Fruit fly (Drosophila melanogaster) whole organism, embryonic: ENCODE data around the gene CG31898.
A peak's percentile ranks its signal among the peaks of the same experiment; 100 is the strongest.

Experiments
- Adf1 ChIP-seq: fragments of 200-800 bp; sonication (Bioruptor generic); IDR thresholded peaks from 2 replicates; pipeline ENCODE4 v1.3.6; 2022; ENCODE audit warnings: missing biosample characterization, missing genetic modification characterization
- Atf-2 ChIP-seq: fragments of 200-800 bp; sonication (Bioruptor generic); optimal IDR thresholded peaks from 2 replicates; lab custom pipeline; 2016; ENCODE audit warnings: missing biosample characterization, missing genetic modification characterization
- Bgb ChIP-seq: fragments of 200-800 bp; sonication (Bioruptor generic); IDR thresholded peaks from 2 replicates; pipeline ENCODE4 v1.3.6; 2022; ENCODE audit warnings: missing biosample characterization, missing genetic modification characterization; ENCODE audit not compliant: partially characterized antibody
- CG10462 ChIP-seq: fragments of 200-800 bp; sonication (Bioruptor generic); optimal IDR thresholded peaks from 2 replicates; lab custom pipeline; 2016; ENCODE audit warnings: missing biosample characterization, missing genetic modification characterization
- CG10565 ChIP-seq: fragments of 200-800 bp; sonication (Bioruptor generic); optimal IDR thresholded peaks from 3 replicates; lab custom pipeline; 2016; ENCODE audit warnings: missing biosample characterization, mild to moderate bottlenecking, missing genetic modification characterization
- CG10959 ChIP-seq: fragments of 200-800 bp; sonication (Bioruptor generic); IDR thresholded peaks from 2 replicates; pipeline ENCODE4 v1.3.6; 2022; ENCODE audit warnings: missing biosample characterization, missing genetic modification characterization
- CG11696 ChIP-seq: fragments of 200-800 bp; sonication (Bioruptor generic); IDR thresholded peaks from 2 replicates; pipeline ENCODE4 v1.3.6; 2022; ENCODE audit warnings: missing biosample characterization, missing genetic modification characterization
- CG12299 ChIP-seq: fragments of 200-800 bp; sonication (Bioruptor generic); optimal IDR thresholded peaks from 2 replicates; lab custom pipeline; 2018; ENCODE audit warnings: missing biosample characterization, mild to moderate bottlenecking, missing genetic modification characterization
- CG13123 ChIP-seq: fragments of 200-800 bp; sonication (Bioruptor generic); optimal IDR thresholded peaks from 2 replicates; lab custom pipeline; 2016; ENCODE audit warnings: missing biosample characterization, missing genetic modification characterization
- CG14965 ChIP-seq: fragments of 200-800 bp; sonication (Bioruptor generic); optimal IDR thresholded peaks from 2 replicates; lab custom pipeline; 2016; ENCODE audit warnings: missing biosample characterization, missing genetic modification characterization, borderline replicate concordance
- CG1529 ChIP-seq: fragments of 200-800 bp; sonication (Bioruptor generic); optimal IDR thresholded peaks from 3 replicates; lab custom pipeline; 2018; ENCODE audit warnings: missing biosample characterization, missing genetic modification characterization
- CG17385 ChIP-seq: fragments of 200-800 bp; sonication (Bioruptor generic); optimal IDR thresholded peaks from 3 replicates; lab custom pipeline; 2018; ENCODE audit warnings: missing biosample characterization, mild to moderate bottlenecking, missing genetic modification characterization
- CG1792 ChIP-seq: fragments of 200-800 bp; sonication (Bioruptor generic); optimal IDR thresholded peaks from 2 replicates; lab custom pipeline; 2016; ENCODE audit warnings: missing biosample characterization, missing genetic modification characterization
- CG18599 ChIP-seq: fragments of 200-800 bp; sonication (Bioruptor generic); optimal IDR thresholded peaks from 3 replicates; lab custom pipeline; 2017; ENCODE audit warnings: missing biosample characterization, missing genetic modification characterization, mild to moderate bottlenecking, moderate library complexity, missing genetic modification reagents
- CG3995 ChIP-seq: fragments of 200-800 bp; sonication (Bioruptor generic); optimal IDR thresholded peaks from 3 replicates; lab custom pipeline; 2016; ENCODE audit warnings: missing biosample characterization, missing genetic modification characterization
- CG4360 ChIP-seq: fragments of 200-800 bp; sonication (Bioruptor generic); IDR thresholded peaks from 2 replicates; pipeline ENCODE4 v1.3.6; 2022; ENCODE audit warnings: missing biosample characterization, missing genetic modification characterization
- CG4404 ChIP-seq: fragments of 200-800 bp; sonication (Bioruptor generic); IDR thresholded peaks from 2 replicates; pipeline ENCODE4 v1.3.6; 2022; ENCODE audit warnings: missing biosample characterization, missing genetic modification characterization
- CG4424 ChIP-seq: fragments of 200-800 bp; sonication (Bioruptor generic); optimal IDR thresholded peaks from 3 replicates; lab custom pipeline; 2016; ENCODE audit warnings: missing biosample characterization, missing genetic modification characterization
- CG4707 ChIP-seq: fragments of 200-800 bp; sonication (Bioruptor generic); optimal IDR thresholded peaks from 2 replicates; lab custom pipeline; 2018; ENCODE audit warnings: missing biosample characterization, mild to moderate bottlenecking, missing genetic modification characterization, moderate library complexity
- CG7987 ChIP-seq: fragments of 200-800 bp; sonication (Bioruptor generic); optimal IDR thresholded peaks from 2 replicates; lab custom pipeline; 2018; ENCODE audit warnings: missing biosample characterization, mild to moderate bottlenecking, missing genetic modification characterization, moderate library complexity
- CG9609 ChIP-seq: fragments of 200-800 bp; sonication (Bioruptor generic); optimal IDR thresholded peaks from 3 replicates; lab custom pipeline; 2016; ENCODE audit warnings: missing biosample characterization, missing genetic modification characterization
- CTCF ChIP-seq: fragments of 200-800 bp; sonication (Bioruptor generic); optimal IDR thresholded peaks from 2 replicates; lab custom pipeline; 2017; ENCODE audit warnings: missing biosample characterization, mild to moderate bottlenecking, missing genetic modification characterization, moderate library complexity
- D19A ChIP-seq: fragments of 200-800 bp; optimal IDR thresholded peaks from 3 replicates; lab custom pipeline; 2019; ENCODE audit warnings: missing biosample characterization, mild to moderate bottlenecking, missing genetic modification characterization, moderate library complexity
- D19B ChIP-seq: fragments of 200-800 bp; sonication (Bioruptor generic); optimal IDR thresholded peaks from 2 replicates; lab custom pipeline; 2017; ENCODE audit warnings: missing biosample characterization, mild to moderate bottlenecking, missing genetic modification characterization
- E2f1 ChIP-seq: fragments of 200-800 bp; sonication (Bioruptor generic); IDR thresholded peaks from 2 replicates; pipeline ENCODE4 v1.3.6; 2022; ENCODE audit warnings: missing biosample characterization, missing genetic modification characterization
- Ets97D ChIP-seq: fragments of 200-800 bp; sonication (Bioruptor generic); optimal IDR thresholded peaks from 3 replicates; lab custom pipeline; 2016; ENCODE audit warnings: missing biosample characterization, missing genetic modification characterization
- Gsc ChIP-seq: fragments of 200-800 bp; sonication (Bioruptor generic); IDR thresholded peaks from 2 replicates; pipeline ENCODE4 v1.3.6; 2022; ENCODE audit warnings: missing biosample characterization, missing genetic modification characterization
- HHEX ChIP-seq: fragments of 200-800 bp; sonication (Bioruptor generic); optimal IDR thresholded peaks from 3 replicates; lab custom pipeline; 2017; ENCODE audit warnings: missing biosample characterization, mild to moderate bottlenecking, missing genetic modification characterization, missing genetic modification reagents
- Hr78 ChIP-seq, 2 experiments: fragments of 200-800 bp in 1 of 2; fragments of >200 bp in 1 of 2; sonication (Bioruptor generic) in 1 of 2; optimal IDR thresholded peaks; 2 replicates each; lab custom pipeline; 2017 to 2019; ENCODE audit warnings: missing biosample characterization in 2 of 2, missing genetic modification characterization in 2 of 2, mild to moderate bottlenecking in 1 of 2, moderate library complexity in 1 of 2
- MESR4 ChIP-seq: fragments of 200-800 bp; sonication (Bioruptor generic); optimal IDR thresholded peaks from 2 replicates; lab custom pipeline; 2018; ENCODE audit warnings: missing biosample characterization, mild to moderate bottlenecking, missing genetic modification characterization, moderate library complexity
- Myb ChIP-seq: fragments of 200-800 bp; sonication (Bioruptor generic); optimal IDR thresholded peaks from 2 replicates; lab custom pipeline; 2016; ENCODE audit warnings: missing biosample characterization, missing genetic modification characterization
- Optix ChIP-seq: fragments of 200-800 bp; sonication (Bioruptor generic); IDR thresholded peaks from 3 replicates; pipeline ENCODE4 v1.3.6; 2022; ENCODE audit warnings: missing biosample characterization, missing genetic modification characterization
- Poxn ChIP-seq: fragments of 200-800 bp; sonication (Bioruptor generic); IDR thresholded peaks from 2 replicates; pipeline ENCODE4 v1.3.6; 2022; ENCODE audit warnings: missing biosample characterization, missing genetic modification characterization
- TFAM ChIP-seq: fragments of 200-800 bp; sonication (Bioruptor generic); optimal IDR thresholded peaks from 2 replicates; lab custom pipeline; 2017; ENCODE audit warnings: missing biosample characterization, missing genetic modification characterization, inconsistent platforms
- ab ChIP-seq: fragments of 200-800 bp; sonication (Bioruptor generic); optimal IDR thresholded peaks from 2 replicates; lab custom pipeline; 2016; ENCODE audit warnings: missing biosample characterization, missing genetic modification characterization
- abd-A ChIP-seq: fragments of 200-800 bp; sonication (Bioruptor generic); optimal IDR thresholded peaks from 3 replicates; lab custom pipeline; 2019; ENCODE audit warnings: missing biosample characterization, mild to moderate bottlenecking, missing genetic modification characterization, moderate library complexity
- al ChIP-seq: fragments of 200-800 bp; sonication (Bioruptor generic); IDR thresholded peaks from 2 replicates; pipeline ENCODE4 v1.3.6; 2022; ENCODE audit warnings: missing biosample characterization, missing genetic modification characterization
- bigmax ChIP-seq: fragments of 200-800 bp; sonication (Bioruptor generic); optimal IDR thresholded peaks from 2 replicates; lab custom pipeline; 2018; ENCODE audit warnings: missing biosample characterization, mild to moderate bottlenecking, missing genetic modification characterization
- br ChIP-seq: fragments of >200 bp; optimal IDR thresholded peaks from 2 replicates; lab custom pipeline; 2017
- cas ChIP-seq: fragments of 200-800 bp; sonication (Bioruptor generic); IDR thresholded peaks from 2 replicates; pipeline ENCODE4 v1.3.6; 2022; ENCODE audit warnings: missing biosample characterization, missing genetic modification characterization
- caup ChIP-seq: fragments of 200-800 bp; sonication (Bioruptor generic); optimal IDR thresholded peaks from 3 replicates; lab custom pipeline; 2017; ENCODE audit warnings: missing biosample characterization, mild to moderate bottlenecking, missing genetic modification characterization, moderate library complexity; ENCODE audit not compliant: severe bottlenecking
- corto ChIP-seq: fragments of 200-800 bp; sonication (Bioruptor generic); optimal IDR thresholded peaks from 2 replicates; lab custom pipeline; 2016; ENCODE audit warnings: missing biosample characterization, mild to moderate bottlenecking, missing genetic modification characterization, moderate library complexity
- danr ChIP-seq: fragments of 200-800 bp; sonication (Bioruptor generic); IDR thresholded peaks from 2 replicates; pipeline ENCODE4 v1.3.6; 2022; ENCODE audit warnings: missing biosample characterization, missing genetic modification characterization
- dpn ChIP-seq, 2 experiments: fragments of 200-800 bp; sonication (Bioruptor generic); optimal IDR thresholded peaks; 3 replicates each; lab custom pipeline; 2016; ENCODE audit warnings: missing biosample characterization in 2 of 2, missing genetic modification characterization in 2 of 2
- fd96Cb ChIP-seq: fragments of 200-800 bp; sonication (Bioruptor generic); optimal IDR thresholded peaks from 2 replicates; lab custom pipeline; 2018; ENCODE audit warnings: missing biosample characterization, mild to moderate bottlenecking, missing genetic modification characterization, moderate library complexity
- ftz-f1 ChIP-seq: fragments of 200-800 bp; sonication (Bioruptor generic); optimal IDR thresholded peaks from 2 replicates; lab custom pipeline; 2016; ENCODE audit warnings: missing biosample characterization, missing genetic modification characterization
- grn ChIP-seq: fragments of 200-800 bp; sonication (Bioruptor generic); optimal IDR thresholded peaks from 3 replicates; lab custom pipeline; 2017; ENCODE audit warnings: missing biosample characterization, missing genetic modification characterization
- her ChIP-seq: fragments of 200-800 bp; sonication (Bioruptor generic); optimal IDR thresholded peaks from 2 replicates; lab custom pipeline; 2016; ENCODE audit warnings: missing biosample characterization, missing genetic modification characterization
- lov ChIP-seq, 2 experiments: fragments of 200-800 bp in 1 of 2; fragments of >200 bp in 1 of 2; sonication (Bioruptor generic) in 1 of 2; IDR thresholded peaks in 1 of 2; optimal IDR thresholded peaks in 1 of 2; 2 replicates in 1 of 2; 3 replicates in 1 of 2; pipeline versions ENCODE4 v1.3.6 to Lab custom; 2017 to 2022; ENCODE audit warnings: missing biosample characterization in 1 of 2, missing genetic modification characterization in 1 of 2
- rib ChIP-seq: fragments of 200-800 bp; sonication (Bioruptor generic); IDR thresholded peaks from 2 replicates; pipeline ENCODE4 v1.3.6; 2022; ENCODE audit warnings: missing biosample characterization, missing genetic modification characterization
- tgo ChIP-seq: fragments of 200-800 bp; sonication (Bioruptor generic); IDR thresholded peaks from 3 replicates; pipeline ENCODE4 v1.3.6; 2022; ENCODE audit warnings: missing biosample characterization, missing genetic modification characterization
- yki ChIP-seq: fragments of >200 bp; optimal IDR thresholded peaks from 3 replicates; lab custom pipeline; 2018

CG31898 gene

dm6 chr2L:8381508-8382036 is 18.6 kb upstream of the CG31898 start, which contains the start of gene AlaRS (continued):
- TF ChIP-seq caup (GFP tag; lab: Kevin White, UChicago) = no peak
- TF ChIP-seq TFAM = no peak
- no peak for TF ChIP-seq ab (GFP tag; lab: Kevin White, UChicago)
- TF ChIP-seq CG14965 = no peak
- peak; percentile 10 for TF ChIP-seq Ets97D (GFP tag; lab: Kevin White, UChicago)
- no peak for TF ChIP-seq CG4404 (GFP tag; lab: Robert Waterston, UW)
- no peak for TF ChIP-seq Optix (GFP tag; lab: Robert Waterston, UW)
- no peak for TF ChIP-seq CG10462 (GFP tag; lab: Kevin White, UChicago)
- peak; percentile 68 for TF ChIP-seq bigmax (GFP tag; lab: Kevin White, UChicago)
- no peak for TF ChIP-seq Myb (GFP tag; lab: Kevin White, UChicago)
- no peak for TF ChIP-seq fd96Cb
- no peak for TF ChIP-seq CG11696 (GFP tag; lab: Robert Waterston, UW)
- TF ChIP-seq CG1792 (GFP tag; lab: Kevin White, UChicago) = no peak
- no peak for TF ChIP-seq CG4707
- TF ChIP-seq Gsc = no peak
- TF ChIP-seq cas (GFP tag; lab: Robert Waterston, UW) = no peak
- no peak for TF ChIP-seq Atf-2 (GFP tag; lab: Kevin White, UChicago)
- TF ChIP-seq CG10959 (GFP tag; lab: Robert Waterston, UW) = no peak
- no peak for TF ChIP-seq CTCF
- TF ChIP-seq CG12299 (tag; lab: Kevin White, UChicago) = no peak
- TF ChIP-seq Hr78 (GFP tag; optimal IDR thresholded peaks at IDR 0.05; lab: Kevin White, UChicago) = no peak
- peak; percentile 50 for TF ChIP-seq corto (GFP tag; lab: Kevin White, UChicago)
- TF ChIP-seq yki (lab: Kevin White, UChicago) = no peak
- no peak for TF ChIP-seq lov (optimal IDR thresholded peaks at IDR 0.05; lab: Kevin White, UChicago)
- no peak for TF ChIP-seq lov (GFP tag; IDR thresholded peaks at IDR 0.05; lab: Robert Waterston, UW)
- no peak for TF ChIP-seq D19B (GFP tag; lab: Kevin White, UChicago)
- no peak for TF ChIP-seq abd-A (tag; lab: Kevin White, UChicago)
- TF ChIP-seq D19A (tag; lab: Kevin White, UChicago) = peak; percentile 19
- TF ChIP-seq E2f1 (GFP tag; lab: Robert Waterston, UW) = no peak
- peak; percentile 15 for TF ChIP-seq HHEX (GFP tag; lab: Kevin White, UChicago)
- TF ChIP-seq CG13123 = no peak
- TF ChIP-seq CG9609 = no peak
- TF ChIP-seq al (GFP tag; lab: Robert Waterston, UW) = no peak
- TF ChIP-seq CG1529 (GFP tag; lab: Kevin White, UChicago) = no peak
- no peak for TF ChIP-seq Poxn (GFP tag; lab: Robert Waterston, UW)
- TF ChIP-seq Adf1 (GFP tag; lab: Robert Waterston, UW) = no peak
- peak; percentile 22 for TF ChIP-seq CG4424
- no peak for TF ChIP-seq rib (GFP tag; lab: Robert Waterston, UW)
- no peak for TF ChIP-seq her (GFP tag; lab: Kevin White, UChicago)
- TF ChIP-seq CG3995 (GFP tag; lab: Kevin White, UChicago) = peak; percentile 13
- peak; percentile 13; the same call in 1 of the 3 replicates for TF ChIP-seq tgo (GFP tag; lab: Robert Waterston, UW)
- TF ChIP-seq CG7987 = no peak
- TF ChIP-seq danr (GFP tag; lab: Robert Waterston, UW) = no peak
- peak; percentile 37 for TF ChIP-seq CG17385 (GFP tag; lab: Kevin White, UChicago)
- TF ChIP-seq dpn (GFP tag; optimal IDR thresholded peaks at IDR 0.05; lab: Kevin White, UChicago) = peak; percentile 8 to 26
- no peak for TF ChIP-seq CG4360 (GFP tag; lab: Robert Waterston, UW)
- TF ChIP-seq br = no peak
- TF ChIP-seq CG10565 (GFP tag; lab: Kevin White, UChicago) = no peak
- TF ChIP-seq MESR4 = peak; percentile 77
- peak; percentile 56 for TF ChIP-seq Bgb (GFP tag; lab: Robert Waterston, UW)
- TF ChIP-seq grn (GFP tag; lab: Kevin White, UChicago) = no peak
- TF ChIP-seq ftz-f1 (GFP tag; lab: Kevin White, UChicago) = no peak
- TF ChIP-seq CG18599 (GFP tag; lab: Kevin White, UChicago) = peak; percentile 56
